Fruit fly (Drosophila melanogaster): ENCODE data around the gene Osi7.

Gene Osi7

DNA sequence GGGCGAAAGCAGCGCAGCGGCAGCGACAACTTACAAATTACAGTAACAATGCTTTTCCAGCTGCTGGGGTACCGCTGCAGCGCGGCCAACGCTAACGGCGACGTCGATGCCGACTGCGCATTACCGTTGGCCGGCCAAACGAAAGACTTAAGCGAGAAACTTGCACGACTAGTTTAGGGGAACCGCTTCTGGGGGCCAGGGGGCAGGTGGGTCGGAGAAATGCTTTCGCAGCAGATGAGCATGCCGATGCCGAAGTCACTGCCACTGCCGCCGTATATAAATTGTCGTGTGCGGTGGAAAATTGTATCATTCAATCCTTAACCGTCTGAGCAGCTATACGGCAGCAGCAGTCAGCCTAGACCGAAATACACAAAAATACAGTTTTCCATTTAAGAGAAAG is at the start of gene Osi7:
Gene Osi7 (plus strand): TSS at position 301 of the 400 bp plus-strand sequence.
- TF ChIP-seq noc (tag; optimal IDR thresholded peaks at IDR 0.05), result no peak

DNA sequence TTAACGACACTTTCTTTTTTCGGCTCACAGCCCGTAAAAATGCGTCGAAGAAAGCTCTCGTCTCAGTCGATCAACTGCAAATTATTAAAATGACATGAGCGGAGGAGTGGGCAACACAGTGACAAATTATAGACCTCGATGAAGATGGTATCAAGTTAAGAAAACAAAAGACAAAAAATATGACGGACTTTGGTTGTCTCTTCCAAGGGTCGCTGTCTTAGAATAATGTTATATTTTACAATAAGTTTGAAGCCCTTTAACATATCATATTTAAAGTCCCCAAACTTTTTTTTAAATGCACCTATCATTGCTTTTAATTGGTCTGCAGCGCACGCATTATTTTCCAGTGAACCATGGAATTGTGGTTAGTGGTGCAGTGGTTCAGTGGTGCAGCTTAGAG is 49.1 kb upstream of the Osi7 start:
- TF ChIP-seq noc (tag; optimal IDR thresholded peaks at IDR 0.05), result no peak

DNA sequence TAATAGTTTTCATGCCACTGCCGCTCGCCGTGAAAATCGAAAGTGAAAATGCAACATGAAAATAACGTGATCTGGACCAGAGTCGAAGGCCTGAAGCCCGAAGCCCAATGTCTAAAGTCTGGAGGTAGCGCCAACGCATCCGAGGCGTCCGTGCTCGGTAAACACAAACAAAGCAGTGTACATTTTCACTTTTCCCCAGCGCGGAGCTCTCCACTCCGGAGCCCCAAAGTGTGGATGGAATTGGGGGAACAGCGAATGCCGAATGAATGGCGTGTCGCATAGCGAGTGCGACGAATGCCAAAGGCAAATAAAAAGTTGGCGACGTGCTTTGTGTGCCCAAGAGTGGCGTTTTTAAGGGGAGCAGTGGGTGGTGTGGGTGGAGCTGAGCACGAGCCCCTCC is 45.8 kb upstream of the Osi7 start:
- TF ChIP-seq noc (tag; optimal IDR thresholded peaks at IDR 0.05), result no peak

DNA sequence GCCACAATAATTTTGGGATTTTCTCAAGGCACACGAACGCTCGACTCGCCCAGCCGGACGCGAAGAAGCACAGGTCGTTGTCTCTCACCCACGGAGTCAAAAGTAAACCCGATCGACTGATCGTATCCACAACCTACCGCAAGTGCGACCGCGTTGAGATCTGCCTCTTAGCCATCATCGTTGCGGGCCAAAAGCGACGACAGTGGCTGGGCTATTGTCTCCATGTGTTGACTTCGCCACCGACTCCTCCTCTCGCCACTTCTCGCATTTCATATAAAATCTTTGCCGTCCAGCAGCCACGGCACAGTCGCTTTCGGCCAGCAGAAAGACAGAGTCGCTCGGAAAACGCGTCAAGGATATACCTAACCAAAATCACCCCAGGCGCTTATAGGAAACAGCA is 39.7 kb upstream of the Osi7 start, which contains the start of gene Osi2:
Gene Osi2 (plus strand): TSS at position 301 of the 400 bp plus-strand sequence.
- TF ChIP-seq noc (tag; optimal IDR thresholded peaks at IDR 0.05), result no peak

DNA sequence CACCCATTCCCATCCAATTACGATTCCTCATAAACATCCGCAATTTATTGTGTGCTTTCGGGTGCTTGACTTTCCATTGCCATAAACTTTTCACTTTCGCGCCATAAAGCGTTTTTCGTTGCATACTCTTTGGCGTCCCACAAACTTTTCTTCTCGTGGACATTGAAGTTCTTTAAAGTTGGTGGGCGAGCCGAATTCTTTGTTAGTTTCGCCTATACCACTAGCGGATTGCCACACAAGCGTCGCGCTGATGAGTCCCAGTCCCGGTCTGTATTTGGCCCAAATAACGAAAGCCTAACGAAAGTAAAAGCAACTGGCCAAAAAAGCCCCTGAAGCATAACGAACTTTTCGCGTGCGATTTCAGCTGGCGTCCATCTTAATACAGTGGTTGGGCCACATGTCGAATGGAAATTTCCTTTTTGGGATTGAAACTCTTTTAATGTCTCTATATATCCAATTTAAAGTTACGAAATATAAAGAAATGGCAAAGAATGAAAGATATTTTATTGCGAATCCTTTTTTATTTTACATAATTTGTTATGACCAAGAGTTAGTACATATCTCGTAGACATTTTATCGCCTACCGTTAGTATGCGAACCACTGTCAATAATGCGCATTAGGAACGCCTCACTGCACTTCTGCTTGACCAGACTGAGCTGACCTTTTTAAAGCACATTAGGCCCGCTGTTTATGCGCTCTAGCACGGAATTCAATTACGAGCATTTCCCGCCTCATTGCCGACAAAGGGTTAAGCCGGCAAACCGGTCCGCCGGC is 38.3 kb upstream of the Osi7 start:
- no peak for TF ChIP-seq noc (tag; optimal IDR thresholded peaks at IDR 0.05)

DNA sequence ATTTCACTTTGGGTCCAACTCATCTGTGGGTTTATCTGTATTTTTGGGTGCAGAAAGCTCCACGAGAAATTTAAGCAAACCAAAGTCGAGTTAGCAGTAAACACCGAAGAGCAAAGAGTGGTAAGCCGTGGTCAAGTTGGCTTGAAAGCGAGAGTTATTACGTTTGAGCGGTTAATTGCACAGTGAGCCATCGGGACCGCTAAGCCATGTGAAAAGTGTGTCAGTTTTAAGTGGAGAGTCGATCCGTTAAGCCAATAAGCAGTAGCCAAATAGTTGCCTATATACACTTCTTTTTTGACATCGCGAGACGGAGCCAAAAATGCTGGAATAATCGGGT is 37.8 kb upstream of the Osi7 start:
- TF ChIP-seq noc (tag; optimal IDR thresholded peaks at IDR 0.05), result no peak

DNA sequence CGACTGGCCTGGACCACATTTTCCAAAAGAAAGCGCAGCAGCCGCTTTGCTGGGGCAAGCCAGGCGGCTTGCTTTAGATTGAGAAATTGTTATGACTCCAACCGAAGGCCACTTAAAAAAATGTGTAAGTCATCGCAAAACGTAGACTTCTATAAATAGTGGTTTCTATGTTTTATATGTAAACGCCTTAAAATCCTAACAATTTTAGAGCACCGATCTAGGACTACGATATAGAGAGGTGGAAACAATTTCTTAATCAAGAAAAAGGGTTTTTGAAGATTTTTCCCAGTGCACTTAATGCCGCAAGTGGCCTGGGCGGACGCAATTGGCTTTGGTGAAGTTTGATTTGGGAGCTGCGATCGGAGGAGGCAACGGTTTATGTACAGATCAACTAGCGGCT is 34.6 kb upstream of the Osi7 start:
- no peak for TF ChIP-seq noc (tag; optimal IDR thresholded peaks at IDR 0.05)

DNA sequence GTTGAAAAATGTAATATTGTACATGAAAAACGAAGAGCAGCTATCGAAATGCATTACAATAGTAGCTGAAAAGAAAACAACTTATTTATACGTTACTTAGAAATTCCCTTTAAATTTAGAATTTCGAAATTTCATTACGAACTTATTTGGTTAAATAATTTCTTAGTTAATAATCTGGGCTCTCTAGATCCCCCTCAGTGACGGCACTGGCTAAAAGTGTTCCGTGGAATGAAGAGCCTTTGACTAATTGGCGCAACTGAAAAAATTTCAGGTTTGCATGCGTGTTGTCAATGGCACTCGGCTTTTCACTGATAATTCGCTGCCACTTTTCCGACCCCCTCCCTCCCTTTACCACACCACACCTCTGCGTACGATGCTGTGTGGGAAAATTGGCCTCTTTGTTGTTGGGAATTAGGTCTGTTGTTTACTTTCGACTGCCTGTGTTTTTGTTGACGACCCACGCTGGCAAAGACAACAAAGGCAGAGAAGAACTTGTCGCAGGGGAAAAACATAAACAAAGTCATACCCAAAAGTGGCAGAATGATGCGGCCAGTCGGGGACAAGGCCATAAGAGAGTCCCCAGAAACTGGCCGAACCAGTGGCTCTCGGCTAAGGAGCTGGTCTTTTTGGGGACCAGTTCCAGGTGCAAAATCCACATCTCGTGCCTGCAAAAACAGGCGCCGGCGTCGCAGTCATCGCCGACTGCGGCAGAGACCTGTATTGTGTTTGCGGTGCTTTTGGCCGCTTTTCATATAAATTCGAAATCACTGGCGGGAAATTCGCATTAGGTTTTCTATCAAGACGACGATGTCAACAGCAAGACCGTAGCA is 33.5 kb upstream of the Osi7 start, which contains the start of gene Osi3:
Gene Osi3 (plus strand): TSS at position 780 of the 830 bp plus-strand sequence.
- no peak for TF ChIP-seq noc (tag; optimal IDR thresholded peaks at IDR 0.05)

DNA sequence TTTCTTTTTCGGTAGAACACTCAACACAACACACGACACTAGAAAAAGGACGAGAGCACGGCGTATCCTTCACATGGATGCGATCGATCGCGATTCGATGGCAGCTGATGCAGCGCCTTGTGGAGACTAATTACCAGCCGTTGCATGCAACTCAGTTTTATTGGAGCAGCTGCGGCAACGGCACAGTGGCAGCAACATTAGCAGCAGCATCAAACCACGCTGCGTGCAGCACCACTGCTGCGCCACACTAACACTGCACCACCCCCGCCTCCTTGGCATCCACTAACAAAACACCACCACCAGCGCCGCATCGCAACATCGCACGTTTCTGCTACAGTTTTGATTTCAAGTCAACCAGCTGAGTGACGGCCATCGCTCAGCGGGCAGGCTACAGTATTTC is 27.1 kb upstream of the Osi7 start, which contains the start of gene Osi4:
Gene Osi4 (minus strand): TSS at position 101 of the 400 bp plus-strand sequence.
- TF ChIP-seq noc (tag; optimal IDR thresholded peaks at IDR 0.05), result no peak

DNA sequence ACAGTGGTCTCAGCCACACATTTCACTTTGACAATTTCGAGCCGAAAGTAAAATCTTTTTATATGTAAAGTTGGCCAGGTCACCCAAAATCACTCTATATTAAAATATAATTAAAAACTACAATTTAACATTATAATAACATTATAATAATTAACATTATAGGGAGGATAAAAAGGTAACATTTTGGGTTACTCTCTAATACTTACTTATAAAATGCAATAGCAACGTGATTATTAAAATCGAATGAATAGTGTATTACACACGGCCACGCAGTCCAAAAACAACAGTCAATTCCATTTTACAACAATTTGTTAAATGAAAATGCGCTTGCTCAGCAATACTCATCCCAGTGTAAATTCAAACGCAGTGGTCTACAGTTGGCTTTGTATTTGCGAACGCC is 26.7 kb upstream of the Osi7 start:
- TF ChIP-seq noc (tag; optimal IDR thresholded peaks at IDR 0.05), result no peak

DNA sequence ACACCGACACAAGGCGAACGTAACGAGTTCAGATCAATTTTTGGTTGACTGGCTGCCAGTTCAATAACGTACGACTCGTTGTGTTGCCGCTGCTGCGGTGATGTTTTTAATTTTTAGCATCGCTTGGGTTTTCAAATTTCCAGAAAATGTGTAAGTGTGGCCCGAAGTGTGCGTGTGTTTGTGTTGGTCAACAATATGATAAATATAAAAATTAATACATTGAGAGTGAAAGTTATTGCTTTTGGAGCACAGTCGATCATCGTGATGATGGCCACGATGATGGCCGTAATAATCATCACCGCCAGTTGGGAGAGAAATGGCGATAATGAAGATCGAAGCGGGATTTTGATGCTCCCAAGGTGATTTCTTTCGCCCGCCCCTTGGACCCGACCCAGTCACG is 22.6 kb upstream of the Osi7 start:
- TF ChIP-seq noc (tag; optimal IDR thresholded peaks at IDR 0.05), result no peak

DNA sequence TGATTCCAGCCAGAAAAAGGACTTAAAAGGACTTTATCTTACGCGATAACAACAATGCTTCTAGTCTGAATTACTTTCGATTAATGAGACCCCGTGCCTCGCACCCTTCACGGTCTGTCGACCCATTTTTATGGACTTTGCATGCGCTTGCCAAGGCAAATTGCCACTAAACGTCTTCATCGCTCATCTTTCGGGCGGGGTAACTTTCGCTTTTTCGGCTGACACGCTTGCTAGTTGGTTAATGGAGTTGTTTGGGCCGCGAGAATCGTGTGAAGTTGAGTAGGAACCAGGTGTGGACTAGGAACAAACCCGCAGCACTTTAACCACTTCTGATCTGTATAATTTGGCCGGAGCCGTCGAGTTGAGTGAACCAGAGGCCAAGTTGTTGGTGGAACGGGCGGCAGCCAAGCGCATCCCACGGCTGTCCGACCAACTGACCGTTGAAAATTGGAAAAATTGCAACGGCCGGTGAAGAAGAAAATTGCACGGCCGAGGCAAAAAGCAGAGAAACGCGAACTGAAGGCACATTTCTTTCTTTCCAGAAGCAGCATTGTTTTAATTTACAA is 21.7 kb upstream of the Osi7 start, which contains the start of gene Osi5:
Gene Osi5 (plus strand): TSS at position 516 of the 566 bp plus-strand sequence.
- TF ChIP-seq noc (tag; optimal IDR thresholded peaks at IDR 0.05), result no peak

DNA sequence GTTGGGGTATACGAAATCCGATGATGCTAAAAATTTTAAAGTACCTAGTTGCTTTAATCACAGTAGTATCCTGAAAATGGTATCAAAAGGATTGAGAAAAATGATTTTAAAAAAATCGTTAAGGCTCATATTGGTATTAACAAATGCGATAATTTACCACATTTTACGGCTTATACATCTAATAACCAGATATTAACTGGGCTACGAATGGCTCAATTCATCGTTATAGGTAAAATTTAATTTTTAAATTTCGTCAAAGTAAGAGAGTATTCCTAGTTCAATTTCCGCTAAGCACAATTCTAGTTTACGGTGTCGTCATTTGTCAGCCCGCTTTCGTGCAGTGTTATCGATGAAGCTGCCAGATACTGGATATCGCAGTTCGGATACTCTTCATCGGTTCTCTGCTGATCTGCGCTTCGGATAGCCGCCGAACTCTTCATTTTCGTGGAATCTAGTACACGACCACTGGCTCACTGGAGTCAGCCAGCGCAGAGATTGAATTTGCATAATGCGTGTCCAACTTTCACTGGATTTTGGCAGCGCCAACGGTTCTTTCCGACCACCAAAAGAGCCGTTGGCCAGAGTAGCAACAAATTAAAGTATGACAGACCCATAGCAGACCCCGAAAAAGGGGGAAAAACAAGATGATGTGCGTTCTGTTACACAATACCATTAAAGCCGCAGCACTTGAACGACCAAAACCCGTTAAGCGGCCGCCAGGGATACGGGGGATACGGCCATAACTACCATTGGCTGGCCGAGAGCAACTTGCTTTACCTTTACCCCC is 19.5 kb upstream of the Osi7 start:
- no peak for TF ChIP-seq noc (tag; optimal IDR thresholded peaks at IDR 0.05)

DNA sequence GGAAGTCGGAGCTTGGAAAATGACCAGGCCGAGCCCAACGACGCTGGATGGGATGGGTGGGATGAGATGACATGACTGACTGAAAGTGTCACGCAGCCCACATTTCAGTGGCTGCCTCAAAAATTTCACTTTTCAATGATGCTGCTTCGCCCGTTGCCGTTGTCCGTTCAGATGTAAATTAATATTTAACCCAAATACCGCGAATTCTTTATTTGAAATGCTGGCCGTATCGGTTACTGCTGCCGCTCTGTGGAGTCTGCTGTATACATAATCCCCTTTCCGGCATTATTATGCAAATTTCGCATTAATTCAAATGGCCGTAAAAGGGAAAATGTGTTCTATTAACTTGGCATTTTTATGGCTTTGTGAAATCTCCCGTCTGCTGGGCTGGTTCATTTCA is 18.5 kb upstream of the Osi7 start:
- TF ChIP-seq noc (tag; optimal IDR thresholded peaks at IDR 0.05), result no peak

DNA sequence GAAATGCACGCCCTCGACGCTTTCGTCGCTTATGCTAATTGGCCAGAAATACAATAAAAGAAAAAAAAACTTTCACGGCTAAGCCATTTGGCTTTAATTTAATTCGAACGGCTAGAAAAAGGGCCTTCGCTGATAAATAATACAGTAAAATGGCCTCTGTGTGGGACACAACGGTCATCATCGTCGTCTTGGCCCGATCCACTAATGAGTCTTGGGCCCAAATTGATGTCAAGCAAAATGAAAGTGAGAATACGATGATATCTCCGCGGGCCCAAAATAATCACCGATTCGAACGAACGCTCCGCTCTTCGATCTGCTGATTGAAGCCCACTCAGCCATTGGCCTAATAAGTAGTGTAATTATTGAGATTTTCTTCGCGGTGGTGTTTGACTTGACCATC is 17.4 kb upstream of the Osi7 start:
- no peak for TF ChIP-seq noc (tag; optimal IDR thresholded peaks at IDR 0.05)

DNA sequence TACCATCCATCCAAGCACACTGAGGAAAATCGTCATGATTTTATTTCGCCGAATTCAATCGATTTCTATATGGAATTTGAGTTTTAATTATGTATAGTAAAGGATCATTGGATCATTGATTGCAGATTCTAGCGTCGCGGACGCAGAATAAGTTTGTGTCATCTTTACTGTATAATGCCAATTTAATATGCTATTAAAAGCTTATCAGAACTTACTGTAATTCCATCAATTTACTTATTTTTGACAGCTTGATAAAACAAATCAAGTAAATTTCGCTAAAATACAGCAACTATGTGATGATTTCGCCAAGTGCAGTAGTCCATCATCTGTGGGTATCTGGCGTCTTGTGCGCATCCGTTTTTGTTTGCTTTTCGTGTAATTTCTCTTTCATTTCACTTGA is 15.7 kb upstream of the Osi7 start:
- no peak for TF ChIP-seq noc (tag; optimal IDR thresholded peaks at IDR 0.05)

Data from whole organism, larva.